Fruit fly (Drosophila melanogaster): ENCODE measurements around the gene LanB1.

The LanB1 gene

DNA sequence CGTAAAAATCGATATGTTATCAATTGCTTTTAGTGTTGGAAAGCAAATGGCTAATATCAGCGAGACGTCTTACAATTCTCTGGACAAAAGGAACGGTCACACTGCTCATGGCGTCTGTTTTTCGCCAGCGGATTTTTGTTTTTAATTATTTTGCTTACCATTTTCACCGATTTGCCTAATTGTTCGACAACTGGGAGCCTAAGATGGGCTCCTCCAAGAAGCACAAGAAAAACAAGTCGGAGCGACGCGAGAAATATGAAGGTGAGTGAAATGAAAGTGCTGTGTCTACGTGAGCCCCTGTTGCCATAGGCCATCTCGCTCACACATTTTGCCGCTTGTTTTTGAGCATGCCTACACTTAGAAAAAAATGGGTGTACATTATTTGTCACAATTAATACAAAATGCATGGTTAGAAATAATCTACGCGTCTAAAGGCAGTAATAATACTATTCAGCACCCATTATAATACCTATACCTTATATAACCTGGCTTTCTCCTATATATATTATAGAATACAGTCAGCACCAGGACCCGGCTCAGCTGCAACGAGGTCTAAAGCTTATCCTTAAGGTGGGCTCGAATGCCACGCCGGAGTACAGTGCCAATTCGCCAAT is 28.3 kb upstream of the LanB1 start, which contains the start of gene Brd7-9 (continued):
- TF ChIP-seq CG3919 (GFP tag; optimal IDR thresholded peaks at IDR 0.05) (peak; percentile 85), Sox102F (GFP tag; optimal IDR thresholded peaks at IDR 0.05) (peak; percentile 81), fd85E (GFP tag; optimal IDR thresholded peaks at IDR 0.05) (peak; percentile 58), lz (GFP tag; optimal IDR thresholded peaks at IDR 0.05) (peak; percentile 71), vri (GFP tag; optimal IDR thresholded peaks at IDR 0.05) (no peak), CG6276 (GFP tag; optimal IDR thresholded peaks at IDR 0.05) (no peak), CG11294 (GFP tag; IDR thresholded peaks at IDR 0.05) (peak; percentile 73), cyc (GFP tag; optimal IDR thresholded peaks at IDR 0.05) (peak; percentile 70), Smox (GFP tag; optimal IDR thresholded peaks at IDR 0.05) (peak; percentile 76), CG4318 (GFP tag; optimal IDR thresholded peaks at IDR 0.05) (peak; percentile 3), Hr38 (GFP tag; optimal IDR thresholded peaks at IDR 0.05) (no peak), Lpt (GFP tag; optimal IDR thresholded peaks at IDR 0.05) (peak; percentile 50), CG10669 (GFP tag; optimal IDR thresholded peaks at IDR 0.05) (peak; percentile 75), Met (GFP tag; optimal IDR thresholded peaks at IDR 0.05) (peak; percentile 86), CG15336 (GFP tag; IDR thresholded peaks at IDR 0.05) (peak; percentile 93)

DNA sequence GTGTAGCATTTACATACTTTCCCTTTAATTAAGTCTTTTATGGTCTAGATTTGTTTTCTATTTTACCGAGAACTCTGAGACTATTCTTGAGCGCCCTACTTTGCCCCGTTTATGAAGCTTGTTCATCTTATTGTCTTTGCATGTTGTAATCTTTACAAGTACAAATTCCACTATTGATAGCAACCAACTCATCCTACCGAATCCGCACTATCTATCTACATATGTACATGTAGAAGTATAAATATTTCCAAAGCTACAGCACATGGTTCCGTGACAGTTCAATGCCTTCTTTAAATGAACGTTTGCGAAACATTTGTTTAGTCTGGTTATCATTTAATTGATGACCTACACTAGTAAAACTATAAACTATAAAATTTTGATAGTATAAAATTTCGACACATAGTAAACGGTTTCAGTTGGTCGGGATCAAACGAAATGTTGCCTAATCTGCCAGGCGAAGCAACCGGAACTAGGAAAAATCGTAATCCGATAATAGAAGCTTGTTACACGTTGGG is 22.2 kb upstream of the LanB1 start:
- TF ChIP-seq CG6276 (GFP tag; optimal IDR thresholded peaks at IDR 0.05) (peak; percentile 57), fkh (GFP tag; optimal IDR thresholded peaks at IDR 0.05) (peak; percentile 5), CG6808 (GFP tag; optimal IDR thresholded peaks at IDR 0.05) (peak; percentile 18), svp (GFP tag) (peak; percentile 19), Sox14 (GFP tag; optimal IDR thresholded peaks at IDR 0.05) (no peak)

DNA sequence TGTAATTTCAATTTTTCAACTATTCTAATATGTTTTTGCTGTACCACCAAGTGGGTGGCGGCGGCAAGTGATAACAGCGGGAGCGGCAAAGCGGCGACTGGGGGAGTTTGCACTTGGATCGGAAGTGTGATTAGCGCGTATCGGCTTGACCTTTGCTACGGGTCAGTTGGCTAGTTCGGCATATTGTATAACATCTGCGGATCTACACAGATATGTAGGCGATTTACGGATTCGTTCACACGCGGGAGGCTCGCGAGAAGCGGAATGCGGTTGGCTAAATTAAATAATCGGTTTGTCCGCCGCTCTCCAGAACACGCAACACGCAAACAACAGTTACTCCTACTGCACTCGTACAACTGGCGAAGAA is 21.2 kb upstream of the LanB1 start:
- no peak for TF ChIP-seq Hr4 (GFP tag; optimal IDR thresholded peaks at IDR 0.05)
- TF ChIP-seq Ets96B (tag; optimal IDR thresholded peaks at IDR 0.05) = no peak
- no peak for TF ChIP-seq Blimp-1 (GFP tag; optimal IDR thresholded peaks at IDR 0.05)
- TF ChIP-seq dac (GFP tag; optimal IDR thresholded peaks at IDR 0.05) = no peak

DNA sequence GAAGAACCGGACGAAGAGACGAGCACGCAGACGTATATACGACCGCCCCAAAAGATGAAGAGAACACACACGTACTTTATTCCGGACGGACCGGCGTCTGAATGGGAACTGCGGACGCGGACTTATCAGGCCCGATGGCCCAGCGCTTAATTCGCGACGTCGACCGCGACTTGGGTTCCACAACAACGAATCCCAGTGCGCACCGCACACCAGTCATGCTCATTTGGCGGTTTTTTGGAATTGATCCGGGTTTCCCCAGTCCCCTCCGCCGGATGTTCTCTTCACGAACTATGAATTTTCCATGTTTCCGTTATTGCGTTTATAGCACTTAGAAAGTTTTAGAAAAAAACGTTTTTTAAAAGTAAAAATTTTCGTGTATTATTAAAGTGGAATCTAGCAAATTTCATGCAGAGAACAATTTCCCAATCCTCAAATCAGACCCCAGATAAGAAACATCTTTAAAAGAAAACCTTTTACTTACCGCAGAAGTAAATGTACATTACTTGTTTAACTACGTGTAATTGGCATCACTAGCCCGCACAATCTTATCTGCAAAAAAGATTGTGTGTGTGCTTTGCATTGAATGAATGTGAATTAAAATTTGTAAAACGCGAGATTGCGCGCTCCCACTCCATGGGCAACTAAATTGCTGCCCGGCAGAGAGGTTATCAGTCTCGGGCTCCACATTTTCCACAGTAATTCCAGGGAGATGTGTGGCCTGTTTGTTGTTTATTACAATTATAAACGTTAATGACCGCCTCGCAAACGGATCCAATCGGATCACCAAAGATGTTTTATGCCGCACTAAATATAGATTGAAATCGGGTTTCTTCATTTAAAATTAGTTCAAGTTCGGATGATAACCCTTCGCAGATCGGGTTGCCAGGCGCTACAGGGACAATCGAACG is 20.5 kb upstream of the LanB1 start, which contains the start of gene CG7149:
Gene CG7149 (minus strand): TSS at position 110 of the 908 bp plus-strand sequence.
- TF ChIP-seq Sox102F (GFP tag; optimal IDR thresholded peaks at IDR 0.05) (peak; percentile 14), Eip78C (GFP tag) (peak; percentile 81), CG10631 (GFP tag; optimal IDR thresholded peaks at IDR 0.05) (peak; percentile 8), eg (GFP tag; IDR thresholded peaks at IDR 0.05) (no peak), CG6808 (GFP tag; optimal IDR thresholded peaks at IDR 0.05) (peak; percentile 33), Met (GFP tag; optimal IDR thresholded peaks at IDR 0.05) (peak; percentile 36), net (GFP tag; optimal IDR thresholded peaks at IDR 0.05) (peak; percentile 53), svp (GFP tag) (peak; percentile 98), CG32006 (GFP tag; optimal IDR thresholded peaks at IDR 0.05) (no peak), fd59A (GFP tag; optimal IDR thresholded peaks at IDR 0.05) (no peak), Hr4 (GFP tag; optimal IDR thresholded peaks at IDR 0.05) (peak; percentile 48), spab (GFP tag; optimal IDR thresholded peaks at IDR 0.05) (no peak), CG10669 (GFP tag; optimal IDR thresholded peaks at IDR 0.05) (peak; percentile 16), dsx (GFP tag; optimal IDR thresholded peaks at IDR 0.05; ENCODE audit: poor library complexity, severe bottlenecking) (no peak), Hr39 (GFP tag; optimal IDR thresholded peaks at IDR 0.05) (peak; percentile 20), dac (GFP tag; optimal IDR thresholded peaks at IDR 0.05) (no peak), CG6276 (GFP tag; optimal IDR thresholded peaks at IDR 0.05) (no peak), CG11294 (GFP tag; IDR thresholded peaks at IDR 0.05) (no peak), CG31627 (GFP tag; optimal IDR thresholded peaks at IDR 0.05) (peak; percentile 47), ss (GFP tag; optimal IDR thresholded peaks at IDR 0.05) (peak in 1 of 2 experiments; percentile 17), vri (GFP tag; optimal IDR thresholded peaks at IDR 0.05) (peak; percentile 94), CG3032 (tag; optimal IDR thresholded peaks at IDR 0.05) (no peak), salr (GFP tag; optimal IDR thresholded peaks at IDR 0.05) (no peak), lz (GFP tag; optimal IDR thresholded peaks at IDR 0.05) (peak; percentile 40), fd85E (GFP tag; optimal IDR thresholded peaks at IDR 0.05) (no peak), Gug (GFP tag; IDR thresholded peaks at IDR 0.05) (no peak), cyc (GFP tag; optimal IDR thresholded peaks at IDR 0.05) (no peak), Smox (GFP tag; optimal IDR thresholded peaks at IDR 0.05) (no peak), fkh (GFP tag; optimal IDR thresholded peaks at IDR 0.05) (no peak), CG11762 (GFP tag; optimal IDR thresholded peaks at IDR 0.05; ENCODE audit: insufficient read depth) (no peak), achi (GFP tag; optimal IDR thresholded peaks at IDR 0.05) (no peak), CG16779 (tag; optimal IDR thresholded peaks at IDR 0.05) (peak; percentile 52)

Measured in whole organism, prepupa.